Worm (Caenorhabditis elegans): ENCODE measurements around the gene F21D12.3.

ce11 chrII:7273517-7273916 is 50.3 kb downstream of the F21D12.3 start:
- no peak for TF ChIP-seq unc-62 (GFP tag; optimal IDR thresholded peaks at IDR 0.05)
- TF ChIP-seq ZK546.5 (tag; optimal IDR thresholded peaks at IDR 0.05) = no peak
- TF ChIP-seq pha-4 (tag; optimal IDR thresholded peaks at IDR 0.05) = no peak
- no peak for TF ChIP-seq skn-1 (tag; optimal IDR thresholded peaks at IDR 0.05)
- no peak for TF ChIP-seq lin-39 (tag; optimal IDR thresholded peaks at IDR 0.05)
- TF ChIP-seq fos-1 (tag; optimal IDR thresholded peaks at IDR 0.05) = no peak
- TF ChIP-seq ztf-4 (tag; optimal IDR thresholded peaks at IDR 0.05) = no peak
- TF ChIP-seq nhr-237 (tag; optimal IDR thresholded peaks at IDR 0.05) = no peak
- no peak for TF ChIP-seq nhr-28 (tag; optimal IDR thresholded peaks at IDR 0.05)
- no peak for TF ChIP-seq zag-1 (tag; optimal IDR thresholded peaks at IDR 0.05)
